Worm (Caenorhabditis elegans): ENCODE measurements around the gene ZK180.7.

ce11 chrIV:4511259-4511890, 21.0 kb downstream of the ZK180.7 start, which contains the start of the genes rfth-1 and ZK180.8:
- TF ChIP-seq klf-2 (GFP tag; conservative IDR thresholded peaks at IDR 0.05) = no peak
- no peak for TF ChIP-seq T22C8.4 (GFP tag; IDR thresholded peaks at IDR 0.05)
- TF ChIP-seq med-1 (GFP tag; optimal IDR thresholded peaks at IDR 0.05; ENCODE audit: insufficient read depth) = no peak
- no peak for TF ChIP-seq flt-1 (GFP tag; IDR thresholded peaks at IDR 0.05)
- no peak for TF ChIP-seq ref-1 (GFP tag; conservative IDR thresholded peaks at IDR 0.05)
- TF ChIP-seq ztf-29 (GFP tag; IDR thresholded peaks at IDR 0.05) = no peak
- TF ChIP-seq ztf-23 (GFP tag; IDR thresholded peaks at IDR 0.05) = no peak
- no peak for TF ChIP-seq tab-1 (GFP tag; IDR thresholded peaks at IDR 0.05)
- TF ChIP-seq cog-1 (tag; optimal IDR thresholded peaks at IDR 0.05) = no peak
